Worm (Caenorhabditis elegans): ENCODE data around the gene sad-1.
A peak's percentile ranks its signal among the peaks of the same experiment; 100 is the strongest.

Gene sad-1

ce11 chrX:13500568-13500967 is at the start of gene sad-1:
TSS of gene sad-1 (minus strand) at chrX:13500668.
- no peak for TF ChIP-seq hlh-1 (tag; optimal IDR thresholded peaks at IDR 0.05)

ce11 chrX:13544544-13545021 is 44.1 kb upstream of the sad-1 start:
- TF ChIP-seq ham-2 (GFP tag; optimal IDR thresholded peaks at IDR 0.05) (no peak), unc-62 (GFP tag; optimal IDR thresholded peaks at IDR 0.05) (no peak), unc-39 (tag; optimal IDR thresholded peaks at IDR 0.05) (no peak), cnd-1 (tag; optimal IDR thresholded peaks at IDR 0.05) (no peak), ces-1 (GFP tag; optimal IDR thresholded peaks at IDR 0.05) (peak; percentile 25), hlh-1 (tag; optimal IDR thresholded peaks at IDR 0.05) (no peak), pha-4 (tag; optimal IDR thresholded peaks at IDR 0.05) (no peak), blmp-1 (tag; optimal IDR thresholded peaks at IDR 0.05) (no peak)

ce11 chrX:13543350-13543749 is 42.9 kb upstream of the sad-1 start:
- TF ChIP-seq nhr-12 (tag; optimal IDR thresholded peaks at IDR 0.05) (no peak), lin-13 (tag; optimal IDR thresholded peaks at IDR 0.05) (no peak), nhr-28 (tag; optimal IDR thresholded peaks at IDR 0.05) (no peak), ceh-43 (GFP tag; optimal IDR thresholded peaks at IDR 0.05) (no peak), unc-120 (tag; optimal IDR thresholded peaks at IDR 0.05; ENCODE audit: poor library complexity, severe bottlenecking) (no peak), nhr-76 (tag; optimal IDR thresholded peaks at IDR 0.05) (no peak)

DNA sequence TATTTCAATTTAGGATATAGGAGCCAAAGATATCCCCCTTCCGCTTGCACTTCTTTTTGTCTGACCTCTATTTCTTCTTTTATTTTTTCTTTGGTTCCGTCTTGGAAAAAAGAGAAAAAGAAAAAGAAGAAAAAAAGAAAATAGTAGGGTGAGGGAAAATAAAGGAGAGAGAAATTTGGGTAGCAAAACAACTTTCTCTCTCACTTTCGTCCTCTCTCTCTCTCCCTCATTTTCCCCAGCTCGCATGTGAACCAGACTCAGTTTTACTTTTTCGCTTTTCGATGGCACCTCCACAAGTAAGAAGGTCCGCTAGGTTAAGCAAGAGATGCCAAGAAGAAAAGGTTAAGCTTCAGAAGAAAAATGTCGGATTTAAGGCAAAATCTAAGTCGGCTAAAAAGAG is 42.3 kb upstream of the sad-1 start:
- TF ChIP-seq unc-120 (tag; optimal IDR thresholded peaks at IDR 0.05; ENCODE audit: poor library complexity, severe bottlenecking), result no peak
- TF ChIP-seq bed-3 (GFP tag; optimal IDR thresholded peaks at IDR 0.05), result no peak
- no peak for TF ChIP-seq pha-4 (tag; optimal IDR thresholded peaks at IDR 0.05)
- TF ChIP-seq ces-1 (GFP tag; optimal IDR thresholded peaks at IDR 0.05), result peak; percentile 51

DNA sequence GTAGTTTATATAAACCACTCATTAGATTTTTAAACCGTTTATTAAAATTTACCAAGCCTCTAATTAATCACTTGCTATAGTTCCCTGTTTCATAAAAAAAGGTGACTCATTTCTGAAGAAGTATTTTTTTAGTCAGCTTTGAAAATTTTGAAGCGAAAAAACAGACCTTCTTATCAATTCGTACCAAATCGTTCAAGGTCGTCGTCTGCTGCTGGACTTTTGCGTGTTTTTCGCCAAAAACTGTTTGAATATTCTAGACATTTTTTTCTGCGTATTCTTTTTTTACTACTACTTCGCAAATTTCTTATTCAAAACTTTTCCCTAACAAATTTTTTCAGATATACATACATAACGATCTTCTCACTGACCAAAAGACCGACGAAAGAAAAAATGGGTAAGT is 41.8 kb upstream of the sad-1 start, which contains the start of gene cah-4:
Gene cah-4, plus strand, starts transcription at position 339 of the 400 bp plus-strand sequence.
- TF ChIP-seq sem-2 (GFP tag; optimal IDR thresholded peaks at IDR 0.05) (no peak), drap-1 (GFP tag; optimal IDR thresholded peaks at IDR 0.05) (no peak), cnd-1 (tag; optimal IDR thresholded peaks at IDR 0.05) (no peak), pha-4 (tag; optimal IDR thresholded peaks at IDR 0.05) (no peak), ham-2 (GFP tag; optimal IDR thresholded peaks at IDR 0.05) (no peak), nhr-76 (tag; optimal IDR thresholded peaks at IDR 0.05) (no peak), ceh-39 (tag; optimal IDR thresholded peaks at IDR 0.05) (no peak), unc-120 (tag; optimal IDR thresholded peaks at IDR 0.05; ENCODE audit: poor library complexity, severe bottlenecking) (no peak), unc-39 (tag; optimal IDR thresholded peaks at IDR 0.05) (no peak), ces-1 (GFP tag; optimal IDR thresholded peaks at IDR 0.05) (no peak), nhr-28 (tag; optimal IDR thresholded peaks at IDR 0.05) (no peak), blmp-1 (tag; optimal IDR thresholded peaks at IDR 0.05) (no peak), lsy-2 (tag; optimal IDR thresholded peaks at IDR 0.05) (no peak), bed-3 (GFP tag; optimal IDR thresholded peaks at IDR 0.05) (no peak), nhr-237 (tag; optimal IDR thresholded peaks at IDR 0.05) (no peak), elt-1 (tag; optimal IDR thresholded peaks at IDR 0.05; ENCODE audit: borderline replicate concordance, insufficient read depth) (no peak), ceh-83 (GFP tag; optimal IDR thresholded peaks at IDR 0.05) (no peak), mls-2 (tag; optimal IDR thresholded peaks at IDR 0.05) (no peak)

ce11 chrX:13541335-13541734 is 40.9 kb upstream of the sad-1 start:
- TF ChIP-seq lin-13 (tag; optimal IDR thresholded peaks at IDR 0.05) (no peak), nhr-2 (tag; optimal IDR thresholded peaks at IDR 0.05) (no peak), ztf-11 (tag; optimal IDR thresholded peaks at IDR 0.05) (no peak), M03D4.4 (tag; optimal IDR thresholded peaks at IDR 0.05) (no peak), tbx-8 (GFP tag; optimal IDR thresholded peaks at IDR 0.05) (no peak), ceh-43 (GFP tag; optimal IDR thresholded peaks at IDR 0.05) (no peak), ceh-39 (tag; optimal IDR thresholded peaks at IDR 0.05) (no peak), sptf-1 (tag; optimal IDR thresholded peaks at IDR 0.05) (no peak), elt-3 (tag; optimal IDR thresholded peaks at IDR 0.05) (no peak), blmp-1 (tag; optimal IDR thresholded peaks at IDR 0.05) (no peak), nhr-76 (tag; optimal IDR thresholded peaks at IDR 0.05) (no peak), lsy-2 (tag; optimal IDR thresholded peaks at IDR 0.05) (no peak), mab-5 (tag; optimal IDR thresholded peaks at IDR 0.05) (no peak), elt-1 (tag; optimal IDR thresholded peaks at IDR 0.05; ENCODE audit: borderline replicate concordance, insufficient read depth) (no peak), drap-1 (GFP tag; optimal IDR thresholded peaks at IDR 0.05) (no peak), nhr-237 (tag; optimal IDR thresholded peaks at IDR 0.05) (no peak), sem-2 (GFP tag; optimal IDR thresholded peaks at IDR 0.05) (no peak), ces-1 (GFP tag; optimal IDR thresholded peaks at IDR 0.05) (no peak), hlh-1 (tag; optimal IDR thresholded peaks at IDR 0.05) (no peak)
